Worm (Caenorhabditis elegans): ENCODE measurements around the gene papl-1.

Gene papl-1

ce11 chrV:12768946-12769345 lies 9.4 kb upstream of the papl-1 start, which contains the start of gene srt-43:
srt-43 (plus strand) TSS chrV:12769246.
- TF ChIP-seq unc-62 (GFP tag; optimal IDR thresholded peaks at IDR 0.05) = no peak

- no peak for TF ChIP-seq unc-62 (GFP tag; optimal IDR thresholded peaks at IDR 0.05)
These were observed 3.9 kb upstream of the papl-1 start, which contains the start of the genes abcf-1 and scc-3 for ce11 chrV:12763291-12763995. abcf-1 (minus strand) TSS chrV:12763375. scc-3 (plus strand) TSS chrV:12763945.

ce11 chrV:12760913-12761312 lies 1.4 kb upstream of the papl-1 start, which contains the start of gene F18E2.15:
F18E2.15 (minus strand) TSS chrV:12761013.
- TF ChIP-seq unc-62 (GFP tag; optimal IDR thresholded peaks at IDR 0.05) = no peak

- TF ChIP-seq unc-62 (GFP tag; optimal IDR thresholded peaks at IDR 0.05) = no peak
These were observed 4.7 kb downstream of the papl-1 start, which contains the start of gene gpa-13 for ce11 chrV:12754839-12755238. gpa-13 (minus strand) TSS chrV:12754939.

- TF ChIP-seq unc-62 (GFP tag; optimal IDR thresholded peaks at IDR 0.05) = no peak
These were observed 7.2 kb downstream of the papl-1 start, which contains the start of gene C15C8.8 for ce11 chrV:12752407-12752806. C15C8.8 (minus strand) TSS chrV:12752507.

ce11 chrV:12751495-12752050 lies 8.0 kb downstream of the papl-1 start, which contains the start of gene C15C8.6:
C15C8.6 (minus strand) TSS chrV:12751545.
- no peak for TF ChIP-seq unc-62 (GFP tag; optimal IDR thresholded peaks at IDR 0.05)

- TF ChIP-seq unc-62 (GFP tag; optimal IDR thresholded peaks at IDR 0.05) = no peak
These were observed 10.0 kb downstream of the papl-1 start for ce11 chrV:12749558-12749957.

- TF ChIP-seq unc-62 (GFP tag; optimal IDR thresholded peaks at IDR 0.05) = no peak
These were observed 11.7 kb downstream of the papl-1 start, which contains the start of gene C15C8.5 for ce11 chrV:12747856-12748255. C15C8.5 (plus strand) TSS chrV:12748007.

ce11 chrV:12747431-12747830 lies 12.1 kb downstream of the papl-1 start, which contains the start of gene C15C8.4:
C15C8.4 (minus strand) TSS chrV:12747463.
- TF ChIP-seq unc-62 (GFP tag; optimal IDR thresholded peaks at IDR 0.05) = no peak

ce11 chrV:12744979-12745378 lies 14.6 kb downstream of the papl-1 start, which contains the start of gene C15C8.7:
C15C8.7 (minus strand) TSS chrV:12745050.
- TF ChIP-seq unc-62 (GFP tag; optimal IDR thresholded peaks at IDR 0.05) = no peak

ce11 chrV:12743778-12744502 lies 15.6 kb downstream of the papl-1 start:
- TF ChIP-seq unc-62 (GFP tag; optimal IDR thresholded peaks at IDR 0.05) = no peak

- TF ChIP-seq unc-62 (GFP tag; optimal IDR thresholded peaks at IDR 0.05) = no peak
These were observed 17.9 kb downstream of the papl-1 start, which contains the start of gene hrg-7 for ce11 chrV:12741684-12742083. hrg-7 (plus strand) TSS chrV:12742041.

ce11 chrV:12736166-12736753 lies 23.3 kb downstream of the papl-1 start, which contains the start of gene cky-1:
cky-1 (plus strand) TSS chrV:12736703.
- TF ChIP-seq unc-62 (GFP tag; optimal IDR thresholded peaks at IDR 0.05) = no peak

- TF ChIP-seq unc-62 (GFP tag; optimal IDR thresholded peaks at IDR 0.05) = no peak
These were observed 25.9 kb downstream of the papl-1 start, which contains the start of the genes dhs-21 and xbx-9 for ce11 chrV:12733465-12734248. dhs-21 (minus strand) TSS chrV:12733645. xbx-9 (plus strand) TSS chrV:12734198.

ce11 chrV:12732734-12733133 lies 26.8 kb downstream of the papl-1 start:
- no peak for TF ChIP-seq unc-62 (GFP tag; optimal IDR thresholded peaks at IDR 0.05)

All from whole organism, dauer.